Worm (Caenorhabditis elegans): ENCODE results near the gene rps-16.
A peak's percentile ranks its signal among the peaks of the same experiment; 100 is the strongest.

Gene rps-16

DNA sequence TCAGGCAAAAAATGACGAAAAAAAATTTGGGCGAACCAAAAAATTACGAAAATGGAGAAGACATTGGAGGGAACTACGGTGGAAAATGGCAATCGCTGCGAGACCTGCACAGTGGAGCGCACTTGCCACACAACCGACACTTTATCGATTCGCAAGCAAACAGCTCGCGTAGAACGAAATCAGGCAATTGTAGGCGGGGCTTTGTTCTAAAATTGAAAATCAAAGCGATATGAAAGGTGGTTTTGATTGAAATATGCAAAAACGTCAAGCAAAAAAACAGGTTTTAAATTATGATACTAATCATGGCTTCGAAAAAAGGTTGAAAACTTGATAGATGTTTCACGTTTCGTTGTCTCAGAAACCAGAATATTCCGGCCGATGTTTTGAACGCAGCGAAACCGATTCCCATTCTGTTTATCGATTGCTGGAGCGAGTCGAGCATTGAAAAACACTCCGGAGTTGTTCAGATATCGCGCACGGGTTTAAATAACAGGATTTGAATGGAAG lies 1.9 kb upstream of the rps-16 start, which contains the start of the genes fib-1 and mut-15 (continued):
- no peak for TF ChIP-seq ztf-11 (tag; optimal IDR thresholded peaks at IDR 0.05)
- no peak for TF ChIP-seq nhr-76 (tag; optimal IDR thresholded peaks at IDR 0.05)
- peak; percentile 72 for TF ChIP-seq elt-2 (tag; optimal IDR thresholded peaks at IDR 0.05)
- peak; percentile 95 for TF ChIP-seq pha-4 (tag; optimal IDR thresholded peaks at IDR 0.05)
- TF ChIP-seq nhr-23 (tag; optimal IDR thresholded peaks at IDR 0.05), result peak; percentile 91
- TF ChIP-seq mdl-1 (tag; optimal IDR thresholded peaks at IDR 0.05), result no peak
- peak; percentile 10 for TF ChIP-seq egl-27 (tag; optimal IDR thresholded peaks at IDR 0.05)
- peak; percentile 75 for TF ChIP-seq jun-1 (tag; optimal IDR thresholded peaks at IDR 0.05)

DNA sequence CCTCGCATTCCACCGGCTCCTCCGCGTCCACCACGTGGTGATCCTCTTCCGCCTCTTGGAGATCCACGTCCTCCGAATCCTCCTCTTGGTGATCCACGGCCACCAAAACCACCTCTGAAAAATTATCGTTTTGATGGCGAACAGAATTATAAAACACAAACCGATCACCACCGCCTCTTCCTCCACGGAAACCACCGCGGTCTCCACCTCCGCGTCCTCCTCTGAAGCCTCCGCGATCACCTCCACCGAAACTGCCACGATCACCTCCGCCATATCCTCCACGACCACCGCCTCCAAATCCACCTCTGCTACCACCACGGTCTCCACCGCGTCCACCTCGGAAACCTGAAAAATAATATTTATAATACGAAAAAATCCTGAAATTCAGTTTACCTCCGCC lies 1.2 kb upstream of the rps-16 start:
- TF ChIP-seq skn-1 (tag; optimal IDR thresholded peaks at IDR 0.05) (no peak), ceh-9 (tag; optimal IDR thresholded peaks at IDR 0.05) (no peak), snpc-4 (tag; optimal IDR thresholded peaks at IDR 0.05) (no peak), fos-1 (tag; optimal IDR thresholded peaks at IDR 0.05) (no peak), nhr-23 (tag; optimal IDR thresholded peaks at IDR 0.05) (no peak), elt-3 (tag; optimal IDR thresholded peaks at IDR 0.05) (no peak), ceh-28 (tag; optimal IDR thresholded peaks at IDR 0.05) (no peak), tbx-2 (tag; optimal IDR thresholded peaks at IDR 0.05) (no peak), lin-15B (tag; optimal IDR thresholded peaks at IDR 0.05) (no peak), nhr-67 (tag; optimal IDR thresholded peaks at IDR 0.05) (no peak), nhr-43 (tag; optimal IDR thresholded peaks at IDR 0.05; ENCODE audit: poor library complexity, severe bottlenecking) (no peak), ceh-82 (tag; optimal IDR thresholded peaks at IDR 0.05) (no peak), ztf-4 (tag; optimal IDR thresholded peaks at IDR 0.05) (no peak), fkh-2 (tag; optimal IDR thresholded peaks at IDR 0.05) (no peak), elt-1 (tag; optimal IDR thresholded peaks at IDR 0.05) (no peak), nhr-28 (tag; optimal IDR thresholded peaks at IDR 0.05) (no peak), sea-2 (GFP tag; optimal IDR thresholded peaks at IDR 0.05) (no peak)

DNA sequence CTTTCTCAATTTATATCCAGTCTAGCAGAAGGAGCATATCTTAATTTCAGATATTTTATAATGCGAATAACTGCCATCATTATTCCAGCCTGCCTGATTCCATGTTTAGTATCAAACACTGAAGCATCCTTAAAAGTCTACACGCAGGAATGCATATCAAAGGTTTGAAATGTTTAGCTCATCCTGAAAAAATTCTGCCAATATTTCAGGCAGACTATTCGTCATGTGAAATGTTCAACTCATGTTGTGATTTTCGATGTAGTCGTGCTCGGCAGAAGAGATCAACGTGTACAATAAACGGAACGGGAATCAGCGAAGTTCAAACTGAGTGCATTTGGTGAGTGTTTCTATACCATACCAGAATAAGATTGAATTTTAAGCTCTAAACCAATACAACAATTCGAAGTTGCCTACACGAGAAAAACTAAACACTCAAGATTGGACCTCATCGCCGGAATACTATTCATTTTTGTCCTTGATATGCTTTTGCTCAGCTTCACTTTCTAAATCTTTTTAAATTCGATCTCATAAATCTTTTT lies 787 bp downstream of the rps-16 start, which contains the start of gene T01C3.11:
Gene T01C3.11, plus strand, starts transcription at position 51 of the 539 bp plus-strand sequence.
- TF ChIP-seq hmg-11 (tag; optimal IDR thresholded peaks at IDR 0.05) (no peak), skn-1 (tag; optimal IDR thresholded peaks at IDR 0.05) (no peak), lsy-12 (tag; optimal IDR thresholded peaks at IDR 0.05) (no peak), jun-1 (tag; optimal IDR thresholded peaks at IDR 0.05) (no peak), egl-27 (tag; optimal IDR thresholded peaks at IDR 0.05) (no peak), nhr-77 (tag; optimal IDR thresholded peaks at IDR 0.05) (no peak), R02D3.7 (tag; optimal IDR thresholded peaks at IDR 0.05) (no peak), nhr-11 (tag; optimal IDR thresholded peaks at IDR 0.05) (no peak), nhr-67 (tag; optimal IDR thresholded peaks at IDR 0.05) (no peak), nhr-237 (tag; optimal IDR thresholded peaks at IDR 0.05) (no peak), tbx-2 (tag; optimal IDR thresholded peaks at IDR 0.05) (no peak), unc-62 (GFP tag; optimal IDR thresholded peaks at IDR 0.05) (no peak), lin-39 (tag; optimal IDR thresholded peaks at IDR 0.05) (no peak), pqm-1 (tag; optimal IDR thresholded peaks at IDR 0.05) (no peak)

DNA sequence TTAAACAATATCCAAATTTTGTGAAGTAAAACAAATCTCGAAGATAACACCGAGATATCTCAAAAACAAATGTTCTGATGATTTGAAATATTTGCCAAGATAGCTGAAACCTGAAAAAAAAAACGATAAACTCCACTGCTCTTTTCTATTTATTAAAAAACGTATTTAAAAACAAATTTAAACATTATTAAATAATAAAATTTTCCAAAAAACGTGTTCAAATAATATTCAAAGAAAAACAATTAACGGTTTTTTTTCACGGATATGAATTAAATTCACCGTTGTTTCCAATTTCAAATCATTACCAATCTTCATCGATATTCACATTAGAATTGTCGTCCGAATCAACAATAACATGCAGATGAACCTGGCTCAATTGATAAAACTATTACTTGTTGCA lies 4.1 kb downstream of the rps-16 start, which contains the start of gene irld-14:
Gene irld-14, plus strand, starts transcription at position 301 of the 400 bp plus-strand sequence.
- TF ChIP-seq ceh-28 (tag; optimal IDR thresholded peaks at IDR 0.05) (no peak), mdl-1 (tag; optimal IDR thresholded peaks at IDR 0.05) (no peak), snpc-4 (tag; optimal IDR thresholded peaks at IDR 0.05) (no peak), jun-1 (tag; optimal IDR thresholded peaks at IDR 0.05) (no peak)

DNA sequence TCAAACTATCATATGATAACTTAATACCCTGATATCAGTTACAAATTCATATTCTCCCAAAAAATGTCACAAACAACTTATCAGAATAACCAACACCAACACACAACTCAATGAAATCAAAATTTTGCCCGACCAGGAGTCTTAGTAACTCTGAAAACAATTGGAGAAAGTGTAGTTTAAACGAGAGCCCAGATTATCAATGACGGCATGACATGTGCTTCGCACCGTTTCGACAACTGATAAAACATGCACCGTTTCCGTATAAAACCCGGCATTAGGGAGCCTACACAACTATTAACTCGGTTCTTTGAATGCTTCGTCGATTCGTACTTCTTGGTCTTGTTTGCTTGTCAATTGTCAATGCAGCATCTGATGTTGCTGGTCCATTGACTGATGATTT lies 6.7 kb downstream of the rps-16 start, which contains the start of gene fil-1:
Gene fil-1, plus strand, starts transcription at position 219 of the 400 bp plus-strand sequence.
- TF ChIP-seq nhr-25 (tag; optimal IDR thresholded peaks at IDR 0.05) (no peak), nfya-1 (tag; optimal IDR thresholded peaks at IDR 0.05; ENCODE audit: insufficient read depth) (no peak), elt-2 (tag; optimal IDR thresholded peaks at IDR 0.05) (peak; percentile 74), nhr-76 (tag; optimal IDR thresholded peaks at IDR 0.05) (no peak), ceh-28 (tag; optimal IDR thresholded peaks at IDR 0.05) (no peak), egl-5 (tag; optimal IDR thresholded peaks at IDR 0.05) (no peak), mdl-1 (tag; optimal IDR thresholded peaks at IDR 0.05) (no peak), fkh-2 (tag; optimal IDR thresholded peaks at IDR 0.05) (no peak), nhr-23 (tag; optimal IDR thresholded peaks at IDR 0.05) (no peak), pha-4 (tag; optimal IDR thresholded peaks at IDR 0.05) (peak; percentile 19), jun-1 (tag; optimal IDR thresholded peaks at IDR 0.05) (no peak), fos-1 (tag; optimal IDR thresholded peaks at IDR 0.05) (no peak), nhr-43 (tag; optimal IDR thresholded peaks at IDR 0.05; ENCODE audit: poor library complexity, severe bottlenecking) (no peak)

Measured in whole organism, L3 larva.